Fruit fly (Drosophila melanogaster) whole organism, embryonic: Measurements from ENCODE around the gene sage.

Experiments used
- Antp ChIP-seq: fragments of 200-800 bp; sonication (Bioruptor generic); optimal IDR thresholded peaks from 3 replicates; lab custom pipeline; 2016; ENCODE audit warnings: missing biosample characterization, missing genetic modification characterization
- Bdp1 ChIP-seq: fragments of 200-800 bp; sonication (Bioruptor generic); optimal IDR thresholded peaks from 3 replicates; lab custom pipeline; 2016; ENCODE audit warnings: missing biosample characterization, missing genetic modification characterization
- CG10462 ChIP-seq: fragments of 200-800 bp; sonication (Bioruptor generic); optimal IDR thresholded peaks from 2 replicates; lab custom pipeline; 2016; ENCODE audit warnings: missing biosample characterization, missing genetic modification characterization
- CG10543 ChIP-seq: fragments of 200-800 bp; sonication (Bioruptor generic); optimal IDR thresholded peaks from 3 replicates; lab custom pipeline; 2017; ENCODE audit warnings: missing biosample characterization, mild to moderate bottlenecking, missing genetic modification characterization, moderate library complexity
- CG11696 ChIP-seq: fragments of 200-800 bp; sonication (Bioruptor generic); IDR thresholded peaks from 2 replicates; pipeline ENCODE4 v1.3.6; 2022; ENCODE audit warnings: missing biosample characterization, missing genetic modification characterization
- CG1233 ChIP-seq: fragments of 200-800 bp; sonication (Bioruptor generic); optimal IDR thresholded peaks from 4 replicates; lab custom pipeline; 2018; ENCODE audit warnings: missing biosample characterization, mild to moderate bottlenecking, missing genetic modification characterization
- CG12659 ChIP-seq: fragments of 200-800 bp; sonication (Bioruptor generic); optimal IDR thresholded peaks from 3 replicates; lab custom pipeline; 2017; ENCODE audit warnings: mild to moderate bottlenecking, missing biosample characterization, missing genetic modification reagents, missing genetic modification characterization
- CG12942 ChIP-seq: fragments of 200-800 bp; sonication (Bioruptor generic); optimal IDR thresholded peaks from 3 replicates; lab custom pipeline; 2016; ENCODE audit warnings: missing biosample characterization, missing genetic modification characterization
- CG13287 ChIP-seq: fragments of 200-800 bp; sonication (Bioruptor generic); IDR thresholded peaks from 2 replicates; pipeline ENCODE4 v1.3.6; 2022; ENCODE audit warnings: missing biosample characterization, missing genetic modification characterization; ENCODE audit not compliant: partially characterized antibody
- CG14860 ChIP-seq: fragments of 200-800 bp; sonication (Bioruptor generic); IDR thresholded peaks from 3 replicates; pipeline ENCODE4 v1.3.6; 2022; ENCODE audit warnings: missing biosample characterization, missing genetic modification characterization; ENCODE audit not compliant: partially characterized antibody
- CG1603 ChIP-seq: fragments of 200-800 bp; sonication (Bioruptor generic); optimal IDR thresholded peaks from 2 replicates; lab custom pipeline; 2019; ENCODE audit warnings: missing biosample characterization, mild to moderate bottlenecking, missing genetic modification characterization, moderate library complexity
- CG17186 ChIP-seq: fragments of 200-800 bp; sonication (Bioruptor generic); optimal IDR thresholded peaks from 3 replicates; lab custom pipeline; 2017; ENCODE audit warnings: missing biosample characterization, missing genetic modification reagents, missing genetic modification characterization
- CG2120 ChIP-seq: fragments of 200-800 bp; sonication (Bioruptor generic); optimal IDR thresholded peaks from 3 replicates; lab custom pipeline; 2016; ENCODE audit warnings: missing biosample characterization, missing genetic modification characterization
- CG33557 ChIP-seq: fragments of 200-800 bp; sonication (Bioruptor generic); optimal IDR thresholded peaks from 2 replicates; lab custom pipeline; 2019; ENCODE audit warnings: missing biosample characterization, mild to moderate bottlenecking, missing genetic modification characterization, moderate library complexity
- CG4707 ChIP-seq: fragments of 200-800 bp; sonication (Bioruptor generic); optimal IDR thresholded peaks from 2 replicates; lab custom pipeline; 2018; ENCODE audit warnings: missing biosample characterization, mild to moderate bottlenecking, missing genetic modification characterization, moderate library complexity
- CG6765 ChIP-seq: fragments of 200-800 bp; sonication (Bioruptor generic); optimal IDR thresholded peaks from 3 replicates; lab custom pipeline; 2017; ENCODE audit warnings: missing biosample characterization, mild to moderate bottlenecking, missing genetic modification characterization
- CG6791 ChIP-seq: fragments of 200-800 bp; sonication (Bioruptor generic); IDR thresholded peaks from 3 replicates; pipeline ENCODE4 v1.3.6; 2022; ENCODE audit warnings: missing biosample characterization, missing genetic modification characterization; ENCODE audit not compliant: partially characterized antibody
- CG8924 ChIP-seq: fragments of 200-800 bp; optimal IDR thresholded peaks from 3 replicates; lab custom pipeline; 2019; ENCODE audit warnings: missing biosample characterization, mild to moderate bottlenecking, missing genetic modification characterization, moderate library complexity
- CHES-1-like ChIP-seq: fragments of 200-800 bp; sonication (Bioruptor generic); optimal IDR thresholded peaks from 2 replicates; lab custom pipeline; 2016; ENCODE audit warnings: missing biosample characterization, missing genetic modification characterization
- CTCF ChIP-seq: fragments of 200-800 bp; sonication (Bioruptor generic); optimal IDR thresholded peaks from 2 replicates; lab custom pipeline; 2017; ENCODE audit warnings: missing biosample characterization, mild to moderate bottlenecking, missing genetic modification characterization, moderate library complexity
- CrebB ChIP-seq: fragments of 200-800 bp; sonication (Bioruptor generic); optimal IDR thresholded peaks from 3 replicates; lab custom pipeline; 2018; ENCODE audit warnings: missing biosample characterization, mild to moderate bottlenecking, missing genetic modification characterization
- D19B ChIP-seq: fragments of 200-800 bp; sonication (Bioruptor generic); optimal IDR thresholded peaks from 2 replicates; lab custom pipeline; 2017; ENCODE audit warnings: missing biosample characterization, mild to moderate bottlenecking, missing genetic modification characterization
- Deaf1 ChIP-seq: fragments of 200-800 bp; optimal IDR thresholded peaks from 3 replicates; lab custom pipeline; 2019; ENCODE audit warnings: missing biosample characterization, mild to moderate bottlenecking, missing genetic modification characterization, moderate library complexity
- Dfd ChIP-seq, 2 experiments: fragments of >200 bp; optimal IDR thresholded peaks; 2 replicates each; lab custom pipeline; 2017; ENCODE audit warnings: missing biosample characterization in 2 of 2, missing genetic modification characterization in 2 of 2
- E2f1 ChIP-seq: fragments of 200-800 bp; sonication (Bioruptor generic); IDR thresholded peaks from 2 replicates; pipeline ENCODE4 v1.3.6; 2022; ENCODE audit warnings: missing biosample characterization, missing genetic modification characterization
- HmgD ChIP-seq: fragments of 200-800 bp; sonication (Bioruptor generic); optimal IDR thresholded peaks from 3 replicates; lab custom pipeline; 2016; ENCODE audit warnings: missing biosample characterization, missing genetic modification characterization
- MBD-R2 ChIP-seq: fragments of 200-800 bp; sonication (Bioruptor generic); IDR thresholded peaks from 2 replicates; pipeline ENCODE4 v1.3.6; 2022; ENCODE audit warnings: missing biosample characterization, missing genetic modification characterization
- Max ChIP-seq: fragments of 200-800 bp; sonication (Bioruptor generic); optimal IDR thresholded peaks from 2 replicates; lab custom pipeline; 2016; ENCODE audit warnings: missing biosample characterization, mild to moderate bottlenecking, missing genetic modification characterization
- Myb ChIP-seq: fragments of 200-800 bp; sonication (Bioruptor generic); optimal IDR thresholded peaks from 2 replicates; lab custom pipeline; 2016; ENCODE audit warnings: missing biosample characterization, missing genetic modification characterization
- Sox100B ChIP-seq: fragments of 200-800 bp; sonication (Bioruptor generic); optimal IDR thresholded peaks from 3 replicates; lab custom pipeline; 2018; ENCODE audit warnings: missing biosample characterization, mild to moderate bottlenecking, missing genetic modification characterization
- amos ChIP-seq: fragments of 200-800 bp; sonication (Bioruptor generic); IDR thresholded peaks from 2 replicates; pipeline ENCODE4 v1.3.6; 2022; ENCODE audit warnings: missing biosample characterization, missing genetic modification characterization; ENCODE audit not compliant: partially characterized antibody
- bowl ChIP-seq: fragments of 200-800 bp; sonication (Bioruptor generic); IDR thresholded peaks from 2 replicates; pipeline ENCODE4 v1.3.6; 2022; ENCODE audit warnings: missing biosample characterization, missing genetic modification characterization
- ci ChIP-seq: fragments of 200-800 bp; sonication (Bioruptor generic); IDR thresholded peaks from 3 replicates; pipeline ENCODE4 v1.3.6; 2022; ENCODE audit warnings: missing biosample characterization, missing genetic modification characterization
- dan ChIP-seq: fragments of 200-800 bp; sonication (Bioruptor generic); IDR thresholded peaks from 2 replicates; pipeline ENCODE4 v1.3.6; 2022; ENCODE audit warnings: missing biosample characterization, missing genetic modification characterization
- dmrt11E ChIP-seq: fragments of 200-800 bp; sonication (Bioruptor generic); optimal IDR thresholded peaks from 3 replicates; lab custom pipeline; 2018; ENCODE audit warnings: missing biosample characterization, mild to moderate bottlenecking, missing genetic modification characterization, moderate library complexity
- emc ChIP-seq: fragments of 200-800 bp; sonication (Bioruptor generic); optimal IDR thresholded peaks from 2 replicates; lab custom pipeline; 2016; ENCODE audit warnings: missing biosample characterization, missing genetic modification characterization
- her ChIP-seq: fragments of 200-800 bp; sonication (Bioruptor generic); optimal IDR thresholded peaks from 2 replicates; lab custom pipeline; 2016; ENCODE audit warnings: missing biosample characterization, missing genetic modification characterization
- ind ChIP-seq: fragments of 200-800 bp; sonication (Bioruptor generic); optimal IDR thresholded peaks from 3 replicates; lab custom pipeline; 2016; ENCODE audit warnings: missing biosample characterization, missing genetic modification characterization
- insv ChIP-seq, 2 experiments: fragments of 200-800 bp; sonication (Bioruptor generic); optimal IDR thresholded peaks; 3 replicates each; lab custom pipeline; 2016 to 2018; ENCODE audit warnings: missing biosample characterization in 2 of 2, missing genetic modification characterization in 2 of 2
- kay ChIP-seq: fragments of 200-800 bp; sonication (Bioruptor generic); optimal IDR thresholded peaks from 2 replicates; lab custom pipeline; 2016; ENCODE audit warnings: missing biosample characterization, missing genetic modification characterization
- ken ChIP-seq: fragments of 200-800 bp; sonication (Bioruptor generic); IDR thresholded peaks from 3 replicates; pipeline ENCODE4 v1.3.6; 2022; ENCODE audit warnings: missing biosample characterization, missing genetic modification characterization
- mam ChIP-seq: fragments of 200-800 bp; sonication (Bioruptor generic); optimal IDR thresholded peaks from 3 replicates; lab custom pipeline; 2016; ENCODE audit warnings: missing biosample characterization, missing genetic modification characterization
- row ChIP-seq: fragments of 200-800 bp; sonication (Bioruptor generic); IDR thresholded peaks from 3 replicates; pipeline ENCODE4 v1.3.6; 2022; ENCODE audit warnings: missing biosample characterization, missing genetic modification characterization
- ssp ChIP-seq: fragments of 200-800 bp; sonication (Bioruptor generic); IDR thresholded peaks from 2 replicates; pipeline ENCODE4 v1.3.6; 2022; ENCODE audit warnings: missing biosample characterization, missing genetic modification characterization
- stwl ChIP-seq: fragments of 200-800 bp; sonication (Bioruptor generic); optimal IDR thresholded peaks from 3 replicates; lab custom pipeline; 2018; ENCODE audit warnings: missing biosample characterization, mild to moderate bottlenecking, missing genetic modification characterization, moderate library complexity
- tup ChIP-seq: fragments of 200-800 bp; sonication (Bioruptor generic); optimal IDR thresholded peaks from 2 replicates; lab custom pipeline; 2016; ENCODE audit warnings: missing biosample characterization, mild to moderate bottlenecking, missing genetic modification characterization, moderate library complexity
- vfl ChIP-seq: fragments of 200-800 bp; sonication (Bioruptor generic); optimal IDR thresholded peaks from 2 replicates; lab custom pipeline; 2016; ENCODE audit warnings: missing biosample characterization, missing genetic modification characterization
- vnd ChIP-seq: fragments of 200-800 bp; sonication (Bioruptor generic); IDR thresholded peaks from 3 replicates; pipeline ENCODE4 v1.3.6; 2022; ENCODE audit warnings: missing biosample characterization, missing genetic modification characterization; ENCODE audit not compliant: partially characterized antibody
- vvl ChIP-seq: fragments of 200-800 bp; sonication (Bioruptor generic); IDR thresholded peaks from 2 replicates; pipeline ENCODE4 v1.3.6; 2022; ENCODE audit warnings: missing biosample characterization, missing genetic modification characterization
- zen ChIP-seq: fragments of 200-800 bp; sonication (Bioruptor generic); optimal IDR thresholded peaks from 3 replicates; lab custom pipeline; 2018; ENCODE audit warnings: missing biosample characterization, mild to moderate bottlenecking, missing genetic modification characterization, moderate library complexity
- zen2 ChIP-seq: fragments of 200-800 bp; sonication (Bioruptor generic); IDR thresholded peaks from 3 replicates; pipeline ENCODE4 v1.3.6; 2022; ENCODE audit warnings: missing biosample characterization, missing genetic modification characterization; ENCODE audit not compliant: partially characterized antibody
- zfh2 ChIP-seq: fragments of 200-800 bp; sonication (Bioruptor generic); optimal IDR thresholded peaks from 2 replicates; lab custom pipeline; 2016; ENCODE audit warnings: missing biosample characterization, missing genetic modification characterization

sage gene

dm6 chr3R:9266765-9267164 is 2.8 kb upstream of the sage start, which contains the start of the genes TrpRS and Vps16A (continued):
- TF ChIP-seq Dfd (GFP tag; optimal IDR thresholded peaks at IDR 0.05; lab: Kevin White, UChicago), result no peak
- TF ChIP-seq emc (GFP tag; lab: Kevin White, UChicago), result no peak
- peak; percentile 67 for TF ChIP-seq CTCF (GFP tag; lab: Kevin White, UChicago)
- peak; percentile 41 for TF ChIP-seq CrebB (tag; lab: Kevin White, UChicago)
- no peak for TF ChIP-seq D19B (GFP tag; lab: Kevin White, UChicago)
- peak; percentile 97 for TF ChIP-seq ssp (GFP tag; lab: Robert Waterston, UW)
- TF ChIP-seq CG6791 (GFP tag; lab: Robert Waterston, UW), result peak; percentile 99
- no peak for TF ChIP-seq Deaf1 (tag; lab: Kevin White, UChicago)
- TF ChIP-seq vfl (GFP tag; lab: Kevin White, UChicago), result no peak
- no peak for TF ChIP-seq Sox100B
- TF ChIP-seq Bdp1 (GFP tag; lab: Kevin White, UChicago), result no peak
- TF ChIP-seq CG8924 (tag; lab: Kevin White, UChicago), result no peak
- no peak for TF ChIP-seq Max (GFP tag; lab: Kevin White, UChicago)
- no peak for TF ChIP-seq mam (GFP tag; lab: Kevin White, UChicago)
- TF ChIP-seq HmgD (GFP tag; lab: Kevin White, UChicago), result peak; percentile 42
- no peak for TF ChIP-seq bowl (GFP tag; lab: Robert Waterston, UW)
- TF ChIP-seq dan (GFP tag; lab: Robert Waterston, UW), result no peak
- TF ChIP-seq insv (GFP tag; optimal IDR thresholded peaks at IDR 0.05; lab: Kevin White, UChicago), result peak in 1 of 2 experiments; percentile 40
- peak; percentile 14 for TF ChIP-seq CG2120 (GFP tag; lab: Kevin White, UChicago)
- TF ChIP-seq CG4707 (GFP tag; lab: Kevin White, UChicago), result no peak
- no peak for TF ChIP-seq dmrt11E (tag; lab: Kevin White, UChicago)
- TF ChIP-seq CG10543, result no peak
- TF ChIP-seq ind (GFP tag; lab: Kevin White, UChicago), result no peak
- TF ChIP-seq MBD-R2 (GFP tag; lab: Robert Waterston, UW), result peak; percentile 99
- TF ChIP-seq CG13287, result peak; percentile 99
- peak; percentile 99 for TF ChIP-seq zen2 (GFP tag; lab: Robert Waterston, UW)
- TF ChIP-seq zen (tag; lab: Kevin White, UChicago), result peak; percentile 69
- peak; percentile 77 for TF ChIP-seq CG12659 (GFP tag; lab: Kevin White, UChicago)
- peak; percentile 98 for TF ChIP-seq vnd
- TF ChIP-seq her (GFP tag; lab: Kevin White, UChicago), result peak; percentile 29
- TF ChIP-seq tup (GFP tag; lab: Kevin White, UChicago), result no peak
- TF ChIP-seq amos, result peak; percentile 98
- peak; percentile 22 for TF ChIP-seq CG33557 (GFP tag; lab: Kevin White, UChicago)
- peak; percentile 53 for TF ChIP-seq CHES-1-like (GFP tag; lab: Kevin White, UChicago)
- no peak for TF ChIP-seq CG12942 (GFP tag; lab: Kevin White, UChicago)
- peak; percentile 39; the same call in 1 of the 3 replicates for TF ChIP-seq ci
- TF ChIP-seq CG17186 (GFP tag; lab: Kevin White, UChicago), result peak; percentile 69
- no peak for TF ChIP-seq E2f1
- no peak for TF ChIP-seq CG11696 (GFP tag; lab: Robert Waterston, UW)
- peak; percentile 46; the same call in 1 of the 2 replicates for TF ChIP-seq vvl (GFP tag; lab: Robert Waterston, UW)
- TF ChIP-seq Myb, result peak; percentile 12
- no peak for TF ChIP-seq CG1233 (GFP tag; lab: Kevin White, UChicago)
- TF ChIP-seq Antp (GFP tag; lab: Kevin White, UChicago), result no peak
- TF ChIP-seq zfh2 (GFP tag; lab: Kevin White, UChicago), result no peak
- no peak for TF ChIP-seq CG10462 (GFP tag; lab: Kevin White, UChicago)
- TF ChIP-seq CG6765 (GFP tag; lab: Kevin White, UChicago), result no peak
- TF ChIP-seq row (GFP tag; lab: Robert Waterston, UW), result no peak; the same call in 2 of the 3 replicates
- peak; percentile 96 for TF ChIP-seq stwl
- TF ChIP-seq CG14860 (GFP tag; lab: Robert Waterston, UW), result peak; percentile 98
- 0 out of 3 replicates have a peak, but pooled peaks have one; percentile 27 for TF ChIP-seq ken (GFP tag; lab: Robert Waterston, UW)
- TF ChIP-seq CG1603, result peak; percentile 88
- TF ChIP-seq kay (GFP tag; lab: Kevin White, UChicago), result no peak
